Worm (Caenorhabditis elegans) whole organism, mixed stage, embryonic: ENCODE measurements around the gene nspg-7.2.

ENCODE experiments used
- blmp-1 ChIP-seq: fragments of 150-350 bp; optimal IDR thresholded peaks from 2 replicates; lab custom pipeline; 2014; ENCODE audit warnings: missing biosample characterization, missing genetic modification characterization
- mab-5 ChIP-seq: fragments of 150-350 bp; optimal IDR thresholded peaks from 2 replicates; lab custom pipeline; 2014; ENCODE audit warnings: missing biosample characterization, missing genetic modification characterization
- pha-4 ChIP-seq: fragments of 150-350 bp; optimal IDR thresholded peaks from 2 replicates; lab custom pipeline; 2018; ENCODE audit warnings: missing biosample characterization, missing genetic modification reagents, missing genetic modification characterization
- tbx-8 ChIP-seq: fragments of 200-800 bp; sonication (Bioruptor generic); optimal IDR thresholded peaks from 2 replicates; lab custom pipeline; 2018; ENCODE audit warnings: mild to moderate bottlenecking, missing genetic modification characterization, moderate library complexity, missing compliant biosample characterization
- unc-62 ChIP-seq: fragments of 150-350 bp; optimal IDR thresholded peaks from 2 replicates; lab custom pipeline; 2014; ENCODE audit warnings: missing biosample characterization, missing genetic modification reagents, missing genetic modification characterization
- ztf-11 ChIP-seq: fragments of 150-350 bp; optimal IDR thresholded peaks from 2 replicates; lab custom pipeline; 2014; ENCODE audit warnings: missing biosample characterization, missing genetic modification characterization

ce11 chrIII:3297151-3297550 lies 38.9 kb upstream of the nspg-7.2 start, which contains the start of gene Y53G8AR.5:
- TF ChIP-seq ztf-11 (no peak), unc-62 (GFP tag; lab: Kevin White, UChicago) (no peak), blmp-1 (no peak), mab-5 (no peak), tbx-8 (GFP tag; lab: Kevin White, UChicago) (no peak), pha-4 (no peak)
